Worm (Caenorhabditis elegans): Measurements from ENCODE around the gene vps-60.

The vps-60 gene

DNA sequence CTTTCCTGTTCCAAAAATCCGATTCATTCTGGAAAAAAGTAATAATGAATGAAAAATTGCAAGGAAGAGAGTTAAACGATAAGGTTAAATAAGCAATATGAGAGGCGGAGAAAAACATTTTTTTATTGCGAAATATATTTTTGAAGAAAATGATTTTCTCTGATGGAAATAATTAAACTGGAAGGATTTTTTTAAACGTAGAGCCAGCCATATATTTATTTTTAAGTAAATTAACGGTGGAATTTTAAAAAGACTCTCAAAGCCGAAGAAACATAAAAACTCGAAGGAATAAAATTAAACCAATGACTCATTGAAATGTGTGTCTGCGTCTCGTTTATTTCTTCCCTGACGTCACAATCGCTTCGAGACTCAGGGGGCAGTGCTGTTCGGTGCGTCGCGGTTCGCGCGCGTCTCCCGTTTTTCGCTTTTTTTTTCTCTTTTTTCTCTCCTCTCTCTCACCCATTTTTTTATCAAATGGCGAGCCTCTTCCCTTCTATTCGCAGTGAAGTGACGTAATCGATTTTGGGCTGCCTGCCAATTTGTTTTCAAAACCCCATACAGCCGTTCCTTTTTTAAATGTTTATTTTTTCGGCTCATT lies at the start of gene vps-60:
TSS of gene vps-60 (minus strand) at position 30 of the 598 bp plus-strand sequence.
- peak; percentile 95 for TF ChIP-seq tbx-2 (tag; optimal IDR thresholded peaks at IDR 0.05)
- peak; percentile 91 for TF ChIP-seq dsc-1 (tag; optimal IDR thresholded peaks at IDR 0.05)
- peak; percentile 89 for TF ChIP-seq unc-130 (tag; optimal IDR thresholded peaks at IDR 0.05)
- TF ChIP-seq ztf-4 (tag; optimal IDR thresholded peaks at IDR 0.05): peak; percentile 77
- no peak for TF ChIP-seq ets-5 (GFP tag; IDR thresholded peaks at IDR 0.05)
- peak in 1 of 2 experiments; percentile 46 for TF ChIP-seq ztf-11 (tag; optimal IDR thresholded peaks at IDR 0.05)
- TF ChIP-seq fos-1 (tag; optimal IDR thresholded peaks at IDR 0.05): peak; percentile 98
- peak; percentile 37 for TF ChIP-seq nhr-11 (tag; optimal IDR thresholded peaks at IDR 0.05)
- peak; percentile 98 for TF ChIP-seq fkh-8 (tag; optimal IDR thresholded peaks at IDR 0.05)
- peak; percentile 98 for TF ChIP-seq xbp-1 (tag; optimal IDR thresholded peaks at IDR 0.05)
- TF ChIP-seq ces-1 (GFP tag; optimal IDR thresholded peaks at IDR 0.05): no peak
- TF ChIP-seq pqm-1 (tag; optimal IDR thresholded peaks at IDR 0.05): no peak
- TF ChIP-seq pax-3 (tag; optimal IDR thresholded peaks at IDR 0.05): peak; percentile 87
- TF ChIP-seq pag-3 (tag; optimal IDR thresholded peaks at IDR 0.05; ENCODE audit: borderline replicate concordance, insufficient read depth): no peak
- peak; percentile 77; the same call in 1 of the 2 replicates for TF ChIP-seq ceh-88 (GFP tag; IDR thresholded peaks at IDR 0.05)
- peak in 1 of 2 experiments; percentile 77 for TF ChIP-seq mdl-1 (tag; optimal IDR thresholded peaks at IDR 0.05)
- TF ChIP-seq sptf-1 (tag; optimal IDR thresholded peaks at IDR 0.05): no peak
- TF ChIP-seq lin-13 (GFP tag; optimal IDR thresholded peaks at IDR 0.05): peak; percentile 89
- TF ChIP-seq zip-4 (GFP tag; optimal IDR thresholded peaks at IDR 0.05): peak; percentile 55
- peak; percentile 96 for TF ChIP-seq jun-1 (tag; optimal IDR thresholded peaks at IDR 0.05)
- TF ChIP-seq rnt-1 (tag; optimal IDR thresholded peaks at IDR 0.05): peak; percentile 89
- peak; percentile 78 for TF ChIP-seq ceh-8 (GFP tag; optimal IDR thresholded peaks at IDR 0.05)
- peak; percentile 84 for TF ChIP-seq nhr-237 (tag; optimal IDR thresholded peaks at IDR 0.05)
- TF ChIP-seq lsy-2 (tag; optimal IDR thresholded peaks at IDR 0.05): peak; percentile 89 to 96
- TF ChIP-seq mep-1 (tag; optimal IDR thresholded peaks at IDR 0.05): peak; percentile 80
- TF ChIP-seq nhr-84 (tag; optimal IDR thresholded peaks at IDR 0.05): no peak
- TF ChIP-seq skn-1 (tag; optimal IDR thresholded peaks at IDR 0.05): peak; percentile 91
- TF ChIP-seq elt-3 (tag; optimal IDR thresholded peaks at IDR 0.05): peak in 5 of 6 experiments; percentile 48 to 91 (median 72)
- peak; percentile 75 to 95 (median 82) for TF ChIP-seq ceh-82 (tag; optimal IDR thresholded peaks at IDR 0.05)
- TF ChIP-seq lin-14 (GFP tag; optimal IDR thresholded peaks at IDR 0.05): peak; percentile 98
- TF ChIP-seq snpc-4 (tag; optimal IDR thresholded peaks at IDR 0.05): peak; percentile 74
- TF ChIP-seq aha-1 (tag; optimal IDR thresholded peaks at IDR 0.05): peak; percentile 22
- TF ChIP-seq ceh-90 (tag; optimal IDR thresholded peaks at IDR 0.05): peak; percentile 47
- TF ChIP-seq isw-1 (GFP tag; IDR thresholded peaks at IDR 0.05): peak; percentile 94
- peak; percentile 76 for TF ChIP-seq sox-4 (tag; optimal IDR thresholded peaks at IDR 0.05)
- peak; percentile 29 for TF ChIP-seq C04F5.9 (tag; optimal IDR thresholded peaks at IDR 0.05)
- TF ChIP-seq alr-1 (tag; optimal IDR thresholded peaks at IDR 0.05; ENCODE audit: borderline replicate concordance): no peak
- TF ChIP-seq unc-98 (GFP tag; IDR thresholded peaks at IDR 0.05): no peak
- peak; percentile 80 for TF ChIP-seq lin-15B (tag; optimal IDR thresholded peaks at IDR 0.05)
- TF ChIP-seq nhr-76 (tag; optimal IDR thresholded peaks at IDR 0.05): peak; percentile 2
- peak; percentile 94 for TF ChIP-seq nhr-47 (tag; optimal IDR thresholded peaks at IDR 0.05)
- TF ChIP-seq unc-30 (tag; optimal IDR thresholded peaks at IDR 0.05): no peak
- no peak for TF ChIP-seq unc-62 (GFP tag; optimal IDR thresholded peaks at IDR 0.05)
- TF ChIP-seq swsn-7 (tag; optimal IDR thresholded peaks at IDR 0.05): peak; percentile 94
- no peak for TF ChIP-seq tlp-1 (tag; optimal IDR thresholded peaks at IDR 0.05)
- peak; percentile 10 for TF ChIP-seq F16B12.6 (tag; optimal IDR thresholded peaks at IDR 0.05)
- TF ChIP-seq C16A3.4 (tag; optimal IDR thresholded peaks at IDR 0.05): peak; percentile 90
- TF ChIP-seq aly-2 (tag; optimal IDR thresholded peaks at IDR 0.05): peak; percentile 67
- peak; percentile 79 for TF ChIP-seq irx-1 (tag; optimal IDR thresholded peaks at IDR 0.05)
- TF ChIP-seq ama-1 (optimal IDR thresholded peaks at IDR 0.05): peak; percentile 10
- no peak for TF ChIP-seq vab-15 (tag; optimal IDR thresholded peaks at IDR 0.05)
- TF ChIP-seq fkh-4 (tag; optimal IDR thresholded peaks at IDR 0.05; ENCODE audit: borderline replicate concordance): no peak
- TF ChIP-seq nhr-12 (tag; optimal IDR thresholded peaks at IDR 0.05): no peak

Data from whole organism, L1 larva.